Fruit fly (Drosophila melanogaster) whole organism, prepupa: ENCODE data around the gene SP1029.

ENCODE experiments used
- CG10631 ChIP-seq: fragments of 200-800 bp; sonication (Bioruptor generic); optimal IDR thresholded peaks from 2 replicates; lab custom pipeline; 2016; ENCODE audit warnings: missing biosample characterization, missing genetic modification characterization
- CG3032 ChIP-seq: fragments of 200-800 bp; optimal IDR thresholded peaks from 2 replicates; lab custom pipeline; 2019; ENCODE audit warnings: missing biosample characterization, mild to moderate bottlenecking, missing genetic modification characterization, moderate library complexity
- CG6792 ChIP-seq: fragments of 200-800 bp; sonication (Bioruptor generic); optimal IDR thresholded peaks from 3 replicates; lab custom pipeline; 2016; ENCODE audit warnings: missing biosample characterization, missing genetic modification characterization
- CG8119 ChIP-seq: fragments of 200-800 bp; sonication (Bioruptor generic); IDR thresholded peaks from 3 replicates; pipeline ENCODE4 v1.3.6; 2022; ENCODE audit warnings: missing biosample characterization, missing genetic modification characterization
- Ets96B ChIP-seq: fragments of 200-800 bp; optimal IDR thresholded peaks from 2 replicates; lab custom pipeline; 2019; ENCODE audit warnings: missing biosample characterization, mild to moderate bottlenecking, missing genetic modification characterization, moderate library complexity
- Gug ChIP-seq: fragments of 200-800 bp; sonication (Bioruptor generic); IDR thresholded peaks from 2 replicates; pipeline ENCODE4 v1.3.6; 2022; ENCODE audit warnings: missing biosample characterization, missing genetic modification characterization
- Hr39 ChIP-seq: fragments of 200-800 bp; sonication (Bioruptor generic); optimal IDR thresholded peaks from 2 replicates; lab custom pipeline; 2016; ENCODE audit warnings: missing biosample characterization, missing genetic modification characterization
- Sox14 ChIP-seq: fragments of 200-800 bp; sonication (Bioruptor generic); optimal IDR thresholded peaks from 3 replicates; lab custom pipeline; 2016; ENCODE audit warnings: missing biosample characterization, missing genetic modification characterization
- achi ChIP-seq: fragments of 200-800 bp; sonication (Bioruptor generic); optimal IDR thresholded peaks from 3 replicates; lab custom pipeline; 2016; ENCODE audit warnings: missing biosample characterization, missing genetic modification characterization

DNA sequence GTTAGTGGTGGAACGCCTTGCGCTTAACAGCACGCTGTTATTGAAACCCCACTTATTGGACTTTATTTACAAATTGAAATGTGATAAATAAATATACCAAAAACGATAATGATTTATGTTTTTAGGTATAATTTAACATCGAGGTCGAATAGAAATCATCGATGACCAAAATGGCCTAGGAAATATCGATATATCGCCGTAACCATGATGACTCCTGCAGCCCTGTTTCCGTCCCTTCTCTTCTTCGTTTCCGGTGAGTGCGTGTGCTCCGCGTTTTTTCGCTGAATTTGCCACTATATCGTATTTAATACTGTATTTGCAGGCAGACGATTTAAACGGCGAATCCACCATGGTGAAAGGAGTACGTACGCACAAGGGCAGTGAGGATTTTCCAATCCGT, 30.3 kb downstream of the SP1029 start, which contains the start of gene eEF1gamma:
- peak; percentile 88 for TF ChIP-seq CG6792 (GFP tag; lab: Kevin White, UChicago)
- peak; percentile 49; the same call in 2 of the 3 replicates for TF ChIP-seq CG8119 (GFP tag; lab: Robert Waterston, UW)
- TF ChIP-seq CG3032 (tag; lab: Kevin White, UChicago), result peak; percentile 81
- peak; percentile 87 for TF ChIP-seq Hr39 (GFP tag; lab: Kevin White, UChicago)
- TF ChIP-seq CG10631 (GFP tag; lab: Kevin White, UChicago), result no peak
- TF ChIP-seq achi (GFP tag; lab: Kevin White, UChicago), result no peak
- TF ChIP-seq Sox14 (GFP tag; lab: Kevin White, UChicago), result peak; percentile 86
- peak; percentile 58 for TF ChIP-seq Gug (GFP tag; lab: Robert Waterston, UW)
- peak; percentile 65 for TF ChIP-seq Ets96B (tag; lab: Kevin White, UChicago)
